Worm (Caenorhabditis elegans) whole organism, L4 larva: ENCODE data around the gene nhr-99.
A peak's percentile ranks its signal among the peaks of the same experiment; 100 is the strongest.

Experiments
- D1046.2 ChIP-seq: fragments of 200-800 bp; sonication (Bioruptor generic); IDR thresholded peaks from 2 replicates; pipeline ENCODE4 v1.3.6; 2022; ENCODE audit warnings: missing genetic modification characterization, missing compliant biosample characterization
- F44E2.7 ChIP-seq: fragments of 200-800 bp; sonication (Bioruptor generic); IDR thresholded peaks from 2 replicates; pipeline ENCODE4 v2.1.2; 2022; ENCODE audit warnings: missing genetic modification characterization, missing compliant biosample characterization
- F49E8.2 ChIP-seq: sonication (generic microtip); optimal IDR thresholded peaks from 2 replicates; lab custom pipeline; 2016; ENCODE audit warnings: missing compliant biosample characterization, mild to moderate bottlenecking, missing genetic modification characterization, borderline replicate concordance
- aha-1 ChIP-seq: fragments of 150-350 bp; peaks from one replicate; lab custom pipeline; 2014; ENCODE audit warnings: missing biosample characterization, missing genetic modification characterization
- ama-1 ChIP-seq: fragments of 150-350 bp; optimal IDR thresholded peaks from 2 replicates; lab custom pipeline; 2014; ENCODE audit warnings: inconsistent platforms, mixed read lengths
- attf-4 ChIP-seq: sonication (generic microtip); optimal IDR thresholded peaks from 3 replicates; lab custom pipeline; 2017; ENCODE audit warnings: missing biosample characterization, missing genetic modification characterization
- ctbp-1 ChIP-seq: fragments of 200-800 bp; sonication (Bioruptor generic); IDR thresholded peaks from 2 replicates; pipeline ENCODE4 v1.3.6; 2022; ENCODE audit warnings: missing genetic modification reagents, missing genetic modification characterization, missing compliant biosample characterization
- daf-12 ChIP-seq: fragments of 150-350 bp; optimal IDR thresholded peaks from 2 replicates; lab custom pipeline; 2014; ENCODE audit warnings: missing biosample characterization, missing genetic modification reagents, missing genetic modification characterization
- daf-19 ChIP-seq: fragments of 200-800 bp; sonication (Bioruptor generic); conservative IDR thresholded peaks from 2 replicates; pipeline ENCODE4 v1.3.6; 2022; ENCODE audit warnings: missing genetic modification characterization, missing compliant biosample characterization
- dmd-6 ChIP-seq: fragments of 200-800 bp; sonication (Bioruptor generic); IDR thresholded peaks from 2 replicates; pipeline ENCODE4 v1.3.6; 2022; ENCODE audit warnings: missing genetic modification reagents, missing genetic modification characterization, missing compliant biosample characterization
- dmd-8 ChIP-seq: fragments of 200-800 bp; sonication (Bioruptor generic); IDR thresholded peaks from 2 replicates; pipeline ENCODE4 v1.3.6; 2022; ENCODE audit warnings: missing genetic modification characterization, missing compliant biosample characterization
- dve-1 ChIP-seq: sonication (generic microtip); optimal IDR thresholded peaks from 2 replicates; lab custom pipeline; 2017; ENCODE audit warnings: antibody characterized with exemption, mild to moderate bottlenecking, missing genetic modification characterization, missing compliant biosample characterization; ENCODE audit not compliant: insufficient read depth
- fkh-10 ChIP-seq: fragments of 150-350 bp; optimal IDR thresholded peaks from 2 replicates; lab custom pipeline; 2014; ENCODE audit warnings: missing biosample characterization, missing genetic modification reagents, missing genetic modification characterization
- hif-1 ChIP-seq, 2 experiments: sonication (generic microtip); optimal IDR thresholded peaks; 2 replicates each; lab custom pipeline; 2016 to 2017; ENCODE audit warnings: missing compliant biosample characterization in 2 of 2, missing genetic modification characterization in 2 of 2, missing genetic modification reagents in 2 of 2, missing genotype in 2 of 2, mild to moderate bottlenecking in 1 of 2
- hlh-30 ChIP-seq: sonication (generic microtip); optimal IDR thresholded peaks from 2 replicates; lab custom pipeline; 2017; ENCODE audit warnings: antibody characterized with exemption, mild to moderate bottlenecking, missing genetic modification characterization, missing compliant biosample characterization; ENCODE audit not compliant: insufficient read depth
- hmg-1.1 ChIP-seq: fragments of 200-800 bp; sonication (Bioruptor generic); IDR thresholded peaks from 2 replicates; pipeline ENCODE4 v1.3.6; 2022; ENCODE audit warnings: missing genetic modification reagents, missing genetic modification characterization, missing compliant biosample characterization
- jun-1 ChIP-seq: fragments of 150-350 bp; optimal IDR thresholded peaks from 2 replicates; lab custom pipeline; 2014; ENCODE audit warnings: missing biosample characterization, missing genetic modification reagents, missing genetic modification characterization
- lim-7 ChIP-seq: fragments of 200-800 bp; sonication (Bioruptor generic); IDR thresholded peaks from 2 replicates; pipeline ENCODE4 v1.3.6; 2022; ENCODE audit warnings: missing genetic modification characterization, missing compliant biosample characterization
- lin-1 ChIP-seq: fragments of 200-800 bp; sonication (Bioruptor generic); IDR thresholded peaks from 2 replicates; pipeline ENCODE4 v1.3.6; 2022; ENCODE audit warnings: missing genetic modification reagents, missing genetic modification characterization, missing compliant biosample characterization
- lin-15B ChIP-seq: fragments of 150-350 bp; sonication (generic microtip); optimal IDR thresholded peaks from 3 replicates; lab custom pipeline; 2014; ENCODE audit warnings: missing biosample characterization, missing genetic modification characterization
- lin-38 ChIP-seq: fragments of 200-800 bp; sonication (Bioruptor generic); IDR thresholded peaks from 2 replicates; pipeline ENCODE4 v1.3.6; 2022; ENCODE audit warnings: missing genetic modification reagents, missing genetic modification characterization, missing compliant biosample characterization
- madf-9 ChIP-seq: fragments of 200-800 bp; sonication (Bioruptor generic); conservative IDR thresholded peaks from 2 replicates; pipeline ENCODE4 v1.3.6; 2022; ENCODE audit warnings: missing genetic modification reagents, missing genetic modification characterization, missing compliant biosample characterization
- mdt-29 ChIP-seq: fragments of 200-800 bp; sonication (Bioruptor generic); IDR thresholded peaks from 2 replicates; pipeline ENCODE4 v1.3.6; 2022; ENCODE audit warnings: missing genetic modification reagents, missing genetic modification characterization, missing compliant biosample characterization
- mes-2 ChIP-seq: sonication (generic microtip); optimal IDR thresholded peaks from 2 replicates; lab custom pipeline; 2016; ENCODE audit warnings: missing genotype, mild to moderate bottlenecking, missing genetic modification characterization, missing compliant biosample characterization; ENCODE audit not compliant: poor library complexity, severe bottlenecking
- nhr-25 ChIP-seq: sonication (generic microtip); optimal IDR thresholded peaks from 2 replicates; lab custom pipeline; 2017; ENCODE audit warnings: missing genetic modification characterization, mild to moderate bottlenecking, missing compliant biosample characterization, antibody characterized with exemption, moderate library complexity, borderline replicate concordance; ENCODE audit not compliant: insufficient read depth
- nhr-41 ChIP-seq: fragments of 200-800 bp; sonication (Bioruptor generic); IDR thresholded peaks from 2 replicates; pipeline ENCODE4 v1.3.6; 2022; ENCODE audit warnings: missing genetic modification reagents, missing genetic modification characterization, missing compliant biosample characterization
- saeg-2 ChIP-seq: fragments of 200-800 bp; sonication (Bioruptor generic); IDR thresholded peaks from 2 replicates; pipeline ENCODE4 v1.3.6; 2022; ENCODE audit warnings: missing genetic modification reagents, missing genetic modification characterization, missing compliant biosample characterization
- sdz-12 ChIP-seq: fragments of 200-800 bp; sonication (Bioruptor generic); optimal IDR thresholded peaks from 2 replicates; lab custom pipeline; 2018; ENCODE audit warnings: mild to moderate bottlenecking, missing genetic modification characterization, missing compliant biosample characterization
- set-16 ChIP-seq: fragments of 200-800 bp; sonication (Bioruptor generic); IDR thresholded peaks from 2 replicates; pipeline ENCODE4 v1.3.6; 2022; ENCODE audit warnings: missing genetic modification reagents, missing genetic modification characterization, missing compliant biosample characterization
- snpc-4 ChIP-seq: fragments of 150-350 bp; optimal IDR thresholded peaks from 2 replicates; lab custom pipeline; 2014; ENCODE audit warnings: missing biosample characterization, missing genetic modification characterization
- unc-62 ChIP-seq, 3 experiments: fragments of 150-350 bp in 1 of 3; sonication (generic microtip); optimal IDR thresholded peaks in 2 of 3; peaks in 1 of 3; 1 replicate in 1 of 3; 2 replicates in 2 of 3; lab custom pipeline; 2014 to 2017; ENCODE audit warnings: missing biosample characterization in 3 of 3, missing genetic modification characterization in 3 of 3, missing genetic modification reagents in 3 of 3, missing genotype in 1 of 3
- zip-11 ChIP-seq: fragments of 200-800 bp; sonication (Bioruptor generic); IDR thresholded peaks from 2 replicates; pipeline ENCODE4 v1.3.6; 2022; ENCODE audit warnings: missing genetic modification characterization, missing compliant biosample characterization

The nhr-99 gene

DNA sequence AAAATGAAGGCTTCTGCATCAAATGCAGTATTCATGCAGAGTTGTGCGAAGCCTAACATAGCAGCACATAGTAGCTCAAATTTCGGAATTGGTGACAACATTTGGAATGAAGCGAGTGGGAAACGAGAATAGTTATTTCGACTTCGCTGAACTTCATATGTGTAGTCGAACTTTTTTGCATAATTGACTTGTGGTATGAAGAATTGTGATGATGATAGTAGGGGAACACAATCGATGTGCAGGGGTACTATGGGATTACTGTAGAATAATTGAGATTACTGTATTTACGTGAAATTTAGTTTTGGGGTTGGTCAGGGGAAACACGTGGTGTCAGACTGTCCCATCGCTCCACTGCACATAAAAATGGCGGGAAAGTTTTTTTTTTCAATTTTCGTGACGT lies 33.7 kb upstream of the nhr-99 start, which contains the start of gene B0554.7:
TSS of gene B0554.7 (minus strand) at position 101 of the 400 bp plus-strand sequence.
- TF ChIP-seq daf-19 (GFP tag; lab: Robert Waterston, UW) = no peak
- TF ChIP-seq aha-1 (tag; lab: Kevin White, UChicago) = peak; percentile 13

DNA sequence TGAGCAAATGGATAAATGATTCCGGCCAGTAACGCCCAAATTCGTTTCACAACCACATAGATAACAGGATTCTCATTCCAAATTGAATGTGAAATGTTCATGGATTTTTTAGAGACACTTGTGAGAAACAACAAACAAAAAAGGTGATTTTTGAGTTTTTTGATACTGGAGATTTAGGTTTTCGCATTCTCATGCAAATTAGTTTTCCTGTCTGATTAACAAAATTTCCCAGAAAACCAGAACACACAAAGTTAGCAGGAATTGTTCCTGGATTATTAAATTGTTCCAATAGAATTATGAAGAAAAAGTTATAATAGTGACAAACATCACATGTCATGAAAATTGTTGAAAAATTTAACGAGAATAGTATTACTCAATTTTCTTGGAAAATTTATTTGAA lies 31.4 kb upstream of the nhr-99 start, which contains the start of gene srh-33:
TSS of gene srh-33 (minus strand) at position 101 of the 400 bp plus-strand sequence.
- TF ChIP-seq dmd-8 (GFP tag; lab: Robert Waterston, UW) = no peak
- TF ChIP-seq hmg-1.1 (GFP tag; lab: Robert Waterston, UW) = no peak
- no peak for TF ChIP-seq madf-9
- no peak for TF ChIP-seq D1046.2
- TF ChIP-seq daf-12 = no peak
- no peak for TF ChIP-seq dmd-6 (GFP tag; lab: Robert Waterston, UW)
- TF ChIP-seq lim-7 = no peak
- no peak for TF ChIP-seq saeg-2 (GFP tag; lab: Robert Waterston, UW)

DNA sequence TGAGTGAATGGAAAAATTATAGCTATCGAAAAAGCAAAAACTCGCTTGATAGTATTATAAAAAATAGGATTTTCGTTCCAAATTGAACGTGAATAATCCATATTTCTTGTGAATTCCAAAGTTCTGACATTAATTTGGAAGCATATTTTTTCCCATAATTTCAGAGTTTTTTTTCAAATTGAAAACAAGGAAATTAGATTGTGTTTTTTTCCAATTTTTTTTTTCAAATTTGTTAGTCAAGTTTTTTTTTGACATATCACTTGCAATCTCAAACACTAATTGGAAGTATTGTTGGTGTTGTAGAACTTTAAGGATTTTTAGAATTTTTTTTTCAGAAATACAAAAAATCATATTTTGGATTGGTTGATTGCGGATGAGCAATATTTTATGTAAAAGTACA lies 28.0 kb upstream of the nhr-99 start, which contains the start of gene srh-34:
TSS of gene srh-34 (minus strand) at position 101 of the 400 bp plus-strand sequence.
- no peak for TF ChIP-seq fkh-10 (GFP tag; lab: Kevin White, UChicago)

DNA sequence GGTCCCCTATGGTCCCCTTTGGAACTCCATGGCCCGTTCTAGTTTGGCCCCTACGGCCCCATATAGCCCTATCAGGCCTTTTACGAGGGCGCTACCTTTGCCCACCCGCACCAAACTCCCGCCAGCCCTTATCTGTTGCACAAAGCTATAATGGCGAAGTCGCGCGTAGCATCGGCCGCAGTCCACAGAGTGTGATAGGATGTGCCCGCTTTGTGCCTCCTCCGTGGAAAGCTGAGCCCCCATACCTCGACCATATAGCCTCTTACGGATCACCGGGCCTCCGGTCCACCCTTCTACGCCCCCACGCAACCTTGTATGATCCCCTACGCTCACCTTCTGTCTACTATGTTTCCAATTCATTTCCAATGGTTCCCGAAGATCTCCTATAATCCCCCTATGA lies 27.6 kb upstream of the nhr-99 start:
- no peak for TF ChIP-seq ctbp-1
- TF ChIP-seq unc-62 (GFP tag; optimal IDR thresholded peaks at IDR 0.05 in 1 of 2; lab: Kevin White, UChicago) = peak in 1 of 2 experiments; percentile 27
- TF ChIP-seq unc-62 (tag; optimal IDR thresholded peaks at IDR 0.05; lab: Kevin White, UChicago) = no peak
- TF ChIP-seq set-16 = peak; percentile 58
- TF ChIP-seq F44E2.7 = 0 out of 2 replicates have a peak, but pooled peaks have one; percentile 9

DNA sequence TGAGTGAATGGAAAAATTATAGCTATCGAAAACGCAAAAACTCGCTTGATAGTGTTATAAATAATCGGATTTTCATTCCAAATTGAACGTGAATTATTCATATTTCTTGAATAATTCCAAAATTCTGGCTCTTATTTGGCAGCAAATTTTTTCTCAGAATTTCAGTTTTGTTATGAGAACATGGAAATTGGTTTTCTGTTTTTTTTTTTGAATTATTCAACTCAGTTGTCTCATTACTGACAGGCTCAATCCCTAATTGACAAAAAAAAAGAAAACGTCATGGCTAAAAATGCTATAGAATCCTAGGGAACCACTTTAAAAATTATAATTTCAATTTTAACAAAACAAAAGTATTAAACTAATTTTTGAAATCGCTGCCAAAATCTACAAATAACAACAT lies 25.4 kb upstream of the nhr-99 start, which contains the start of gene srh-35:
TSS of gene srh-35 (minus strand) at position 101 of the 400 bp plus-strand sequence.
- no peak for TF ChIP-seq mdt-29
- TF ChIP-seq lim-7 = no peak
- no peak for TF ChIP-seq nhr-25
- TF ChIP-seq dmd-6 (GFP tag; lab: Robert Waterston, UW) = no peak
- TF ChIP-seq sdz-12 = no peak
- TF ChIP-seq lin-15B (tag; lab: Kevin White, UChicago) = no peak
- no peak for TF ChIP-seq mes-2 (tag; lab: Kevin White, UChicago)
- TF ChIP-seq lin-38 = no peak
- no peak for TF ChIP-seq hif-1 (tag; optimal IDR thresholded peaks at IDR 0.05; lab: Kevin White, UChicago)
- TF ChIP-seq lin-1 (GFP tag; lab: Robert Waterston, UW) = no peak
- TF ChIP-seq hlh-30 = no peak
- TF ChIP-seq ctbp-1 = no peak
- TF ChIP-seq dve-1 = no peak
- no peak for TF ChIP-seq nhr-41 (GFP tag; lab: Robert Waterston, UW)
- no peak for TF ChIP-seq snpc-4 (tag; lab: Kevin White, UChicago)
- no peak for TF ChIP-seq zip-11 (GFP tag; lab: Robert Waterston, UW)
- no peak for TF ChIP-seq jun-1 (tag; lab: Kevin White, UChicago)
- no peak for TF ChIP-seq attf-4 (tag; lab: Kevin White, UChicago)
- TF ChIP-seq F49E8.2 (tag; lab: Kevin White, UChicago) = no peak
- no peak for TF ChIP-seq ama-1 (lab: Kevin White, UChicago)
- TF ChIP-seq, all 104 proteins: peak for 0
